Worm (Caenorhabditis elegans) whole organism, L2 larva: ENCODE measurements around the gene dpy-8.

Source experiments
- F13H6.1 ChIP-seq: sonication (generic microtip); optimal IDR thresholded peaks from 2 replicates; lab custom pipeline; 2016; ENCODE audit warnings: missing genetic modification characterization, missing compliant biosample characterization
- R02D3.7 ChIP-seq: fragments of 150-350 bp; optimal IDR thresholded peaks from 2 replicates; lab custom pipeline; 2014; ENCODE audit warnings: missing biosample characterization, missing genetic modification characterization
- Y55F3AM.14 ChIP-seq: fragments of 200-800 bp; sonication (Bioruptor generic); optimal IDR thresholded peaks from 2 replicates; lab custom pipeline; 2018; ENCODE audit warnings: mild to moderate bottlenecking, missing genetic modification characterization, missing compliant biosample characterization
- ZK546.5 ChIP-seq: sonication (generic microtip); optimal IDR thresholded peaks from 2 replicates; lab custom pipeline; 2017; ENCODE audit warnings: missing biosample characterization, missing genetic modification characterization
- aly-2 ChIP-seq: fragments of 150-350 bp; optimal IDR thresholded peaks from 2 replicates; lab custom pipeline; 2014; ENCODE audit warnings: missing biosample characterization, missing genetic modification characterization
- ama-1 ChIP-seq: fragments of 150-350 bp; optimal IDR thresholded peaks from 2 replicates; lab custom pipeline; 2018; ENCODE audit warnings: inconsistent platforms
- ceh-16 ChIP-seq: fragments of 150-350 bp; optimal IDR thresholded peaks from 2 replicates; lab custom pipeline; 2014; ENCODE audit warnings: missing biosample characterization, missing genetic modification characterization
- ceh-82 ChIP-seq: fragments of 150-350 bp; optimal IDR thresholded peaks from 2 replicates; lab custom pipeline; 2014; ENCODE audit warnings: missing biosample characterization, missing genetic modification characterization
- crh-2 ChIP-seq: sonication (generic microtip); optimal IDR thresholded peaks from 2 replicates; lab custom pipeline; 2017; ENCODE audit warnings: missing biosample characterization, missing genetic modification characterization
- dmd-4 ChIP-seq: sonication (generic microtip); optimal IDR thresholded peaks from 2 replicates; lab custom pipeline; 2017; ENCODE audit warnings: missing biosample characterization, missing genetic modification characterization
- egl-27 ChIP-seq: sonication (generic microtip); optimal IDR thresholded peaks from 3 replicates; lab custom pipeline; 2017; ENCODE audit warnings: missing biosample characterization, missing genetic modification reagents, missing genetic modification characterization
- elt-1 ChIP-seq: fragments of 150-350 bp; optimal IDR thresholded peaks from 2 replicates; lab custom pipeline; 2014; ENCODE audit warnings: missing biosample characterization, missing genetic modification characterization
- elt-3 ChIP-seq: sonication (generic microtip); optimal IDR thresholded peaks from 2 replicates; lab custom pipeline; 2017; ENCODE audit warnings: missing biosample characterization, missing genetic modification characterization
- fos-1 ChIP-seq: fragments of 150-350 bp; optimal IDR thresholded peaks from 2 replicates; lab custom pipeline; 2014; ENCODE audit warnings: missing biosample characterization, missing genetic modification characterization
- gmeb-1 ChIP-seq: fragments of 150-350 bp; optimal IDR thresholded peaks from 2 replicates; lab custom pipeline; 2014; ENCODE audit warnings: missing biosample characterization, missing genetic modification characterization
- lin-11 ChIP-seq: fragments of 150-350 bp; sonication (generic microtip); optimal IDR thresholded peaks from 2 replicates; lab custom pipeline; 2014; ENCODE audit warnings: missing biosample characterization, missing genetic modification characterization, inconsistent platforms, mixed read lengths
- lin-13 ChIP-seq: fragments of 150-350 bp; optimal IDR thresholded peaks from 2 replicates; lab custom pipeline; 2014; ENCODE audit warnings: missing biosample characterization, missing genetic modification reagents, missing genetic modification characterization
- lin-39 ChIP-seq: fragments of 150-350 bp; optimal IDR thresholded peaks from 2 replicates; lab custom pipeline; 2014; ENCODE audit warnings: missing biosample characterization, missing genetic modification reagents, missing genetic modification characterization
- lsy-2 ChIP-seq, 2 experiments: fragments of 150-350 bp in 1 of 2; sonication (generic microtip) in 1 of 2; optimal IDR thresholded peaks; 2 replicates each; lab custom pipeline; 2014 to 2017; ENCODE audit warnings: missing biosample characterization in 2 of 2, missing genetic modification characterization in 2 of 2
- mab-5 ChIP-seq: fragments of 150-350 bp; optimal IDR thresholded peaks from 2 replicates; lab custom pipeline; 2014; ENCODE audit warnings: missing biosample characterization, missing genetic modification characterization
- mbf-1 ChIP-seq: sonication (generic microtip); optimal IDR thresholded peaks from 2 replicates; lab custom pipeline; 2017; ENCODE audit warnings: missing biosample characterization, missing genetic modification characterization
- mdl-1 ChIP-seq, 2 experiments: fragments of 150-350 bp in 1 of 2; sonication (generic microtip) in 1 of 2; optimal IDR thresholded peaks; 2 replicates each; lab custom pipeline; 2017; ENCODE audit warnings: missing biosample characterization in 2 of 2, missing genetic modification characterization in 2 of 2
- nhr-10 ChIP-seq: sonication (generic microtip); optimal IDR thresholded peaks from 2 replicates; lab custom pipeline; 2017; ENCODE audit warnings: missing biosample characterization, missing genetic modification characterization
- nhr-11 ChIP-seq: fragments of 150-350 bp; optimal IDR thresholded peaks from 2 replicates; lab custom pipeline; 2014; ENCODE audit warnings: missing biosample characterization, missing genetic modification characterization
- nhr-12 ChIP-seq: fragments of 150-350 bp; optimal IDR thresholded peaks from 2 replicates; lab custom pipeline; 2014; ENCODE audit warnings: missing biosample characterization, missing genetic modification characterization
- nhr-129 ChIP-seq: fragments of 150-350 bp; optimal IDR thresholded peaks from 2 replicates; lab custom pipeline; 2014; ENCODE audit warnings: missing biosample characterization, missing genetic modification characterization
- nhr-21 ChIP-seq: fragments of 150-350 bp; optimal IDR thresholded peaks from 2 replicates; lab custom pipeline; 2014; ENCODE audit warnings: missing biosample characterization, missing genetic modification characterization
- nhr-23 ChIP-seq: fragments of 150-350 bp; optimal IDR thresholded peaks from 2 replicates; lab custom pipeline; 2014; ENCODE audit warnings: missing biosample characterization, missing genetic modification reagents, missing genetic modification characterization
- nhr-237 ChIP-seq: fragments of 150-350 bp; optimal IDR thresholded peaks from 2 replicates; lab custom pipeline; 2014; ENCODE audit warnings: missing biosample characterization, missing genetic modification characterization
- nhr-25 ChIP-seq: fragments of 150-350 bp; sonication (generic microtip); optimal IDR thresholded peaks from 3 replicates; lab custom pipeline; 2014; ENCODE audit warnings: missing biosample characterization, missing genetic modification characterization
- nhr-6 ChIP-seq: fragments of 150-350 bp; optimal IDR thresholded peaks from 2 replicates; lab custom pipeline; 2014; ENCODE audit warnings: missing biosample characterization, missing genetic modification characterization
- nhr-77 ChIP-seq: fragments of 150-350 bp; optimal IDR thresholded peaks from 2 replicates; lab custom pipeline; 2014; ENCODE audit warnings: missing biosample characterization, missing genetic modification characterization
- peb-1 ChIP-seq: fragments of 150-350 bp; optimal IDR thresholded peaks from 2 replicates; lab custom pipeline; 2014; ENCODE audit warnings: missing biosample characterization, missing genetic modification characterization
- skn-1 ChIP-seq: sonication (generic microtip); optimal IDR thresholded peaks from 2 replicates; lab custom pipeline; 2017; ENCODE audit warnings: missing biosample characterization, missing genetic modification characterization
- sma-3 ChIP-seq: sonication (generic microtip); optimal IDR thresholded peaks from 2 replicates; lab custom pipeline; 2016; ENCODE audit warnings: missing genetic modification reagents, missing genetic modification characterization, missing compliant biosample characterization
- sma-9 ChIP-seq, 2 experiments: fragments of 150-350 bp in 1 of 2; sonication (generic microtip) in 1 of 2; optimal IDR thresholded peaks; 2 replicates each; lab custom pipeline; 2014 to 2016; ENCODE audit warnings: missing genetic modification characterization in 2 of 2, mild to moderate bottlenecking in 1 of 2, missing biosample characterization in 1 of 2, missing compliant biosample characterization in 1 of 2, missing genetic modification reagents in 1 of 2, moderate library complexity in 1 of 2
- unc-55 ChIP-seq: fragments of 150-350 bp; sonication (generic microtip); optimal IDR thresholded peaks from 3 replicates; lab custom pipeline; 2014; ENCODE audit warnings: missing biosample characterization, missing genetic modification reagents, missing genetic modification characterization
- unc-62 ChIP-seq: fragments of 150-350 bp; optimal IDR thresholded peaks from 2 replicates; lab custom pipeline; 2014; ENCODE audit warnings: missing biosample characterization, missing genetic modification reagents, missing genetic modification characterization
- zag-1 ChIP-seq: fragments of 150-350 bp; optimal IDR thresholded peaks from 2 replicates; lab custom pipeline; 2014; ENCODE audit warnings: missing biosample characterization, missing genetic modification characterization
- ztf-1 ChIP-seq: fragments of 200-800 bp; sonication (Bioruptor generic); conservative IDR thresholded peaks from 2 replicates; pipeline ENCODE4 v1.3.6; 2022; ENCODE audit warnings: missing genetic modification characterization, missing compliant biosample characterization
- ztf-11 ChIP-seq: sonication (generic microtip); optimal IDR thresholded peaks from 2 replicates; lab custom pipeline; 2017; ENCODE audit warnings: missing biosample characterization, missing genetic modification characterization
- ztf-4 ChIP-seq: fragments of 150-350 bp; optimal IDR thresholded peaks from 2 replicates; lab custom pipeline; 2014; ENCODE audit warnings: missing biosample characterization, missing genetic modification characterization

dpy-8 gene

ce11 chrX:5116816-5117459 lies 33.3 kb downstream of the dpy-8 start, which contains the start of gene apl-1:
Gene apl-1, minus strand, starts transcription at chrX:5116866.
- TF ChIP-seq nhr-21 (tag; lab: Kevin White, UChicago) (peak; percentile 21), aly-2 (tag; lab: Kevin White, UChicago) (no peak), gmeb-1 (tag; lab: Kevin White, UChicago) (no peak), crh-2 (peak; percentile 1), ztf-4 (no peak), lin-13 (GFP tag; lab: Kevin White, UChicago) (no peak), ceh-82 (tag; lab: Kevin White, UChicago) (no peak), nhr-23 (tag; lab: Kevin White, UChicago) (no peak), unc-62 (GFP tag; lab: Kevin White, UChicago) (no peak), nhr-6 (tag; lab: Kevin White, UChicago) (no peak), ceh-16 (tag; lab: Kevin White, UChicago) (no peak), elt-3 (tag; lab: Kevin White, UChicago) (no peak), dmd-4 (no peak), nhr-11 (no peak), nhr-10 (tag; lab: Kevin White, UChicago) (no peak), zag-1 (tag; lab: Kevin White, UChicago) (no peak), skn-1 (no peak), peb-1 (tag; lab: Kevin White, UChicago) (no peak), lin-39 (no peak), egl-27 (no peak), ZK546.5 (tag; lab: Kevin White, UChicago) (no peak), ztf-11 (no peak), mdl-1 (tag; optimal IDR thresholded peaks at IDR 0.05; lab: Kevin White, UChicago) (no peak), lsy-2 (tag; optimal IDR thresholded peaks at IDR 0.05; lab: Kevin White, UChicago) (no peak), sma-9 (GFP tag; optimal IDR thresholded peaks at IDR 0.05; lab: Kevin White, UChicago) (peak; percentile 53), sma-9 (tag; optimal IDR thresholded peaks at IDR 0.05; lab: Kevin White, UChicago) (no peak), lin-11 (tag; lab: Kevin White, UChicago) (no peak), ama-1 (lab: Kevin White, UChicago) (peak; percentile 9), nhr-25 (tag; lab: Kevin White, UChicago) (no peak), sma-3 (GFP tag; lab: Kevin White, UChicago) (peak; percentile 54), mab-5 (no peak), Y55F3AM.14 (GFP tag; lab: Kevin White, UChicago) (no peak), nhr-237 (tag; lab: Kevin White, UChicago) (no peak), nhr-12 (tag; lab: Kevin White, UChicago) (no peak), R02D3.7 (tag; lab: Kevin White, UChicago) (no peak), nhr-129 (tag; lab: Kevin White, UChicago) (peak; percentile 68), fos-1 (tag; lab: Kevin White, UChicago) (peak; percentile 7), mbf-1 (tag; lab: Kevin White, UChicago) (no peak), F13H6.1 (tag; lab: Kevin White, UChicago) (no peak), ztf-1 (GFP tag; lab: Robert Waterston, UW) (no peak), elt-1 (tag; lab: Kevin White, UChicago) (no peak), unc-55 (GFP tag; lab: Kevin White, UChicago) (no peak)
- TF ChIP-seq, all 48 proteins: peak for 7

- TF ChIP-seq Y55F3AM.14 (GFP tag; lab: Kevin White, UChicago) (no peak), gmeb-1 (tag; lab: Kevin White, UChicago) (no peak), unc-55 (GFP tag; lab: Kevin White, UChicago) (no peak), sma-9 (GFP tag; optimal IDR thresholded peaks at IDR 0.05; lab: Kevin White, UChicago) (no peak), sma-9 (tag; optimal IDR thresholded peaks at IDR 0.05; lab: Kevin White, UChicago) (no peak), mdl-1 (tag; optimal IDR thresholded peaks at IDR 0.05; lab: Kevin White, UChicago) (no peak), peb-1 (tag; lab: Kevin White, UChicago) (no peak), unc-62 (GFP tag; lab: Kevin White, UChicago) (no peak), mab-5 (no peak), ama-1 (lab: Kevin White, UChicago) (no peak), egl-27 (no peak), ceh-82 (tag; lab: Kevin White, UChicago) (no peak), crh-2 (no peak), ztf-11 (no peak), nhr-77 (no peak)
Observed at ce11 chrX:5116180-5116579, 34.1 kb downstream of the dpy-8 start.
